Fruit fly (Drosophila melanogaster): ENCODE results near the gene Jon99Fi.

dm6 chr3R:30528692-30529305, 40.0 kb downstream of the Jon99Fi start:
- TF ChIP-seq CG10147 (GFP tag; optimal IDR thresholded peaks at IDR 0.05) = no peak
- no peak for TF ChIP-seq Deaf1 (tag; optimal IDR thresholded peaks at IDR 0.05)
- no peak for TF ChIP-seq crc (GFP tag; optimal IDR thresholded peaks at IDR 0.05)
- TF ChIP-seq CG9727 (GFP tag; optimal IDR thresholded peaks at IDR 0.05) = no peak
- no peak for TF ChIP-seq hkb (optimal IDR thresholded peaks at IDR 0.05)
- TF ChIP-seq hkb (GFP tag; IDR thresholded peaks at IDR 0.05) = no peak
- TF ChIP-seq CG10321 (GFP tag; IDR thresholded peaks at IDR 0.05) = no peak
- TF ChIP-seq sisA (GFP tag; IDR thresholded peaks at IDR 0.05) = no peak
- no peak for TF ChIP-seq HmgD (GFP tag; optimal IDR thresholded peaks at IDR 0.05)
- no peak for TF ChIP-seq aop (GFP tag; IDR thresholded peaks at IDR 0.05)
- no peak for TF ChIP-seq wdn (GFP tag; IDR thresholded peaks at IDR 0.05)
